Worm (Caenorhabditis elegans): ENCODE measurements around the gene dsh-2.

- TF ChIP-seq ztf-4 (tag; optimal IDR thresholded peaks at IDR 0.05) (no peak), lsy-2 (tag; optimal IDR thresholded peaks at IDR 0.05) (no peak), ama-1 (optimal IDR thresholded peaks at IDR 0.05) (no peak), C04F5.9 (tag; optimal IDR thresholded peaks at IDR 0.05) (no peak), nhr-71 (tag; optimal IDR thresholded peaks at IDR 0.05) (no peak), lin-13 (GFP tag; optimal IDR thresholded peaks at IDR 0.05) (no peak), fos-1 (tag; optimal IDR thresholded peaks at IDR 0.05) (no peak), fkh-8 (tag; optimal IDR thresholded peaks at IDR 0.05) (no peak), nhr-76 (tag; optimal IDR thresholded peaks at IDR 0.05) (no peak), sox-4 (tag; optimal IDR thresholded peaks at IDR 0.05) (no peak)
Measured at ce11 chrII:5130081-5130480, 49.1 kb upstream of the dsh-2 start, which contains the start of gene lgc-56.
